Worm (Caenorhabditis elegans) whole organism, L4 larva: ENCODE data around the gene srw-73.
A peak's percentile ranks its signal among the peaks of the same experiment; 100 is the strongest.

ENCODE experiments used
- D1046.2 ChIP-seq: fragments of 200-800 bp; sonication (Bioruptor generic); IDR thresholded peaks from 2 replicates; pipeline ENCODE4 v1.3.6; 2022; ENCODE audit warnings: missing genetic modification characterization, missing compliant biosample characterization
- F10B5.3 ChIP-seq: sonication (generic microtip); optimal IDR thresholded peaks from 2 replicates; lab custom pipeline; 2016; ENCODE audit warnings: mild to moderate bottlenecking, missing genetic modification characterization, missing compliant biosample characterization
- T26A8.4 ChIP-seq: fragments of 200-800 bp; sonication (Bioruptor generic); IDR thresholded peaks from 2 replicates; pipeline ENCODE4 v1.3.6; 2022; ENCODE audit warnings: missing genetic modification characterization, missing compliant biosample characterization
- Y48G9A.11 ChIP-seq: fragments of 200-800 bp; sonication (Bioruptor generic); IDR thresholded peaks from 2 replicates; pipeline ENCODE4 v1.3.6; 2022; ENCODE audit warnings: missing genetic modification reagents, missing genetic modification characterization, missing compliant biosample characterization
- ZK546.5 ChIP-seq, 2 experiments: sonication (generic microtip); optimal IDR thresholded peaks; 2 replicates each; lab custom pipeline; 2017; ENCODE audit warnings: missing biosample characterization in 2 of 2, missing genetic modification characterization in 2 of 2
- arid-1 ChIP-seq: fragments of 200-800 bp; sonication (Bioruptor generic); conservative IDR thresholded peaks from 2 replicates; pipeline ENCODE4 v1.3.6; 2022; ENCODE audit warnings: missing genetic modification reagents, missing genetic modification characterization, missing compliant biosample characterization
- ceh-62 ChIP-seq: sonication (generic microtip); optimal IDR thresholded peaks from 2 replicates; lab custom pipeline; 2017; ENCODE audit warnings: missing biosample characterization, missing genetic modification characterization
- ceh-82 ChIP-seq: sonication (generic microtip); optimal IDR thresholded peaks from 2 replicates; lab custom pipeline; 2017; ENCODE audit warnings: missing biosample characterization, missing genetic modification characterization
- daf-16 ChIP-seq, 3 experiments: sonication (generic microtip); optimal IDR thresholded peaks; 2 replicates each; lab custom pipeline; 2016 to 2017; ENCODE audit warnings: missing genetic modification characterization in 3 of 3, missing genetic modification reagents in 3 of 3, mild to moderate bottlenecking in 2 of 3, missing compliant biosample characterization in 2 of 3, missing biosample characterization in 1 of 3, moderate library complexity in 1 of 3
- dmd-6 ChIP-seq: fragments of 200-800 bp; sonication (Bioruptor generic); IDR thresholded peaks from 2 replicates; pipeline ENCODE4 v1.3.6; 2022; ENCODE audit warnings: missing genetic modification reagents, missing genetic modification characterization, missing compliant biosample characterization
- duxl-1 ChIP-seq: sonication (generic microtip); optimal IDR thresholded peaks from 2 replicates; lab custom pipeline; 2016; ENCODE audit warnings: mild to moderate bottlenecking, missing genetic modification characterization, moderate library complexity, missing compliant biosample characterization; ENCODE audit not compliant: poor library complexity
- dve-1 ChIP-seq: sonication (generic microtip); optimal IDR thresholded peaks from 2 replicates; lab custom pipeline; 2017; ENCODE audit warnings: antibody characterized with exemption, mild to moderate bottlenecking, missing genetic modification characterization, missing compliant biosample characterization; ENCODE audit not compliant: insufficient read depth
- egl-27 ChIP-seq: sonication (generic microtip); optimal IDR thresholded peaks from 3 replicates; lab custom pipeline; 2017; ENCODE audit warnings: missing biosample characterization, missing genetic modification reagents, missing genetic modification characterization
- fkh-10 ChIP-seq: fragments of 150-350 bp; optimal IDR thresholded peaks from 2 replicates; lab custom pipeline; 2014; ENCODE audit warnings: missing biosample characterization, missing genetic modification reagents, missing genetic modification characterization
- fos-1 ChIP-seq: fragments of 150-350 bp; optimal IDR thresholded peaks from 2 replicates; lab custom pipeline; 2014; ENCODE audit warnings: missing biosample characterization, missing genetic modification characterization
- hif-1 ChIP-seq, 2 experiments: sonication (generic microtip); optimal IDR thresholded peaks; 2 replicates each; lab custom pipeline; 2016 to 2017; ENCODE audit warnings: missing compliant biosample characterization in 2 of 2, missing genetic modification characterization in 2 of 2, missing genetic modification reagents in 2 of 2, missing genotype in 2 of 2, mild to moderate bottlenecking in 1 of 2
- lim-7 ChIP-seq: fragments of 200-800 bp; sonication (Bioruptor generic); IDR thresholded peaks from 2 replicates; pipeline ENCODE4 v1.3.6; 2022; ENCODE audit warnings: missing genetic modification characterization, missing compliant biosample characterization
- mdl-1 ChIP-seq, 2 experiments: fragments of 150-350 bp in 1 of 2; sonication (generic microtip) in 1 of 2; optimal IDR thresholded peaks; 2 replicates each; lab custom pipeline; 2014 to 2017; ENCODE audit warnings: missing biosample characterization in 2 of 2, missing genetic modification characterization in 2 of 2
- mdt-29 ChIP-seq: fragments of 200-800 bp; sonication (Bioruptor generic); IDR thresholded peaks from 2 replicates; pipeline ENCODE4 v1.3.6; 2022; ENCODE audit warnings: missing genetic modification reagents, missing genetic modification characterization, missing compliant biosample characterization
- mxl-2 ChIP-seq: fragments of 200-800 bp; sonication (Bioruptor generic); conservative IDR thresholded peaks from 2 replicates; pipeline ENCODE4 v1.3.6; 2022; ENCODE audit warnings: missing genetic modification reagents, missing genetic modification characterization, missing compliant biosample characterization
- nhr-11 ChIP-seq: fragments of 150-350 bp; optimal IDR thresholded peaks from 2 replicates; lab custom pipeline; 2014; ENCODE audit warnings: missing biosample characterization, missing genetic modification characterization
- nhr-111 ChIP-seq: fragments of 200-800 bp; sonication (Bioruptor generic); optimal IDR thresholded peaks from 2 replicates; lab custom pipeline; 2018; ENCODE audit warnings: mild to moderate bottlenecking, missing genetic modification characterization, missing compliant biosample characterization
- nhr-25 ChIP-seq: sonication (generic microtip); optimal IDR thresholded peaks from 2 replicates; lab custom pipeline; 2017; ENCODE audit warnings: missing genetic modification characterization, mild to moderate bottlenecking, missing compliant biosample characterization, antibody characterized with exemption, moderate library complexity, borderline replicate concordance; ENCODE audit not compliant: insufficient read depth
- php-3 ChIP-seq: fragments of 200-800 bp; sonication (Bioruptor generic); IDR thresholded peaks from 2 replicates; pipeline ENCODE4 v1.3.6; 2022; ENCODE audit warnings: missing genetic modification reagents, missing genetic modification characterization, missing compliant biosample characterization
- pqm-1 ChIP-seq: sonication (generic microtip); optimal IDR thresholded peaks from 2 replicates; lab custom pipeline; 2017; ENCODE audit warnings: missing biosample characterization, missing genetic modification characterization
- snpc-4 ChIP-seq: fragments of 150-350 bp; optimal IDR thresholded peaks from 2 replicates; lab custom pipeline; 2014; ENCODE audit warnings: missing biosample characterization, missing genetic modification characterization
- spr-3 ChIP-seq: fragments of 200-800 bp; sonication (Bioruptor generic); optimal IDR thresholded peaks from 2 replicates; lab custom pipeline; 2018; ENCODE audit warnings: mild to moderate bottlenecking, missing genetic modification characterization, missing compliant biosample characterization
- tag-97 ChIP-seq: fragments of 200-800 bp; sonication (Bioruptor generic); IDR thresholded peaks from 2 replicates; pipeline ENCODE4 v1.3.6; 2022; ENCODE audit warnings: missing genetic modification characterization, missing compliant biosample characterization
- unc-130 ChIP-seq: sonication (generic microtip); optimal IDR thresholded peaks from 2 replicates; lab custom pipeline; 2016; ENCODE audit warnings: missing genetic modification reagents, missing genetic modification characterization, missing compliant biosample characterization
- unc-62 ChIP-seq, 3 experiments: fragments of 150-350 bp in 1 of 3; sonication (generic microtip); optimal IDR thresholded peaks in 2 of 3; peaks in 1 of 3; 1 replicate in 1 of 3; 2 replicates in 2 of 3; lab custom pipeline; 2014 to 2017; ENCODE audit warnings: missing biosample characterization in 3 of 3, missing genetic modification characterization in 3 of 3, missing genetic modification reagents in 3 of 3, missing genotype in 1 of 3
- vab-7 ChIP-seq: fragments of 200-800 bp; sonication (Bioruptor generic); IDR thresholded peaks from 2 replicates; pipeline ENCODE4 v1.3.6; 2022; ENCODE audit warnings: missing genetic modification reagents, missing genetic modification characterization, missing compliant biosample characterization
- zag-1 ChIP-seq: fragments of 150-350 bp; optimal IDR thresholded peaks from 2 replicates; lab custom pipeline; 2014; ENCODE audit warnings: missing biosample characterization, missing genetic modification characterization
- zip-11 ChIP-seq: fragments of 200-800 bp; sonication (Bioruptor generic); IDR thresholded peaks from 2 replicates; pipeline ENCODE4 v1.3.6; 2022; ENCODE audit warnings: missing genetic modification characterization, missing compliant biosample characterization
- ztf-11 ChIP-seq: fragments of 150-350 bp; optimal IDR thresholded peaks from 2 replicates; lab custom pipeline; 2014; ENCODE audit warnings: missing biosample characterization, missing genetic modification characterization

Gene srw-73

ce11 chrV:16621894-16622293 is 33.6 kb upstream of the srw-73 start:
- TF ChIP-seq mdl-1 (tag; optimal IDR thresholded peaks at IDR 0.05; lab: Kevin White, UChicago), result no peak
- TF ChIP-seq arid-1 (GFP tag; lab: Robert Waterston, UW), result peak; percentile 49; the same call in 1 of the 2 replicates
- TF ChIP-seq nhr-25 (tag; lab: Kevin White, UChicago), result no peak
- no peak for TF ChIP-seq php-3
- TF ChIP-seq lim-7, result peak; percentile 77
- 0 out of 2 replicates have a peak, but pooled peaks have one; percentile 53 for TF ChIP-seq D1046.2 (GFP tag; lab: Robert Waterston, UW)
- TF ChIP-seq dmd-6 (GFP tag; lab: Robert Waterston, UW), result peak; percentile 38
- peak; percentile 33 for TF ChIP-seq spr-3 (GFP tag; lab: Kevin White, UChicago)
- no peak for TF ChIP-seq zag-1
- TF ChIP-seq unc-130 (GFP tag; lab: Kevin White, UChicago), result no peak
- TF ChIP-seq nhr-111 (GFP tag; lab: Kevin White, UChicago), result peak; percentile 1
- no peak for TF ChIP-seq tag-97
- TF ChIP-seq T26A8.4 (GFP tag; lab: Robert Waterston, UW), result peak; percentile 27; the same call in 1 of the 2 replicates
- TF ChIP-seq mdt-29, result 0 out of 2 replicates have a peak, but pooled peaks have one; percentile 26
- TF ChIP-seq vab-7 (GFP tag; lab: Robert Waterston, UW), result peak; percentile 54; the same call in 1 of the 2 replicates
- no peak for TF ChIP-seq ztf-11 (tag; lab: Kevin White, UChicago)

- TF ChIP-seq daf-16 (GFP tag; optimal IDR thresholded peaks at IDR 0.05; lab: Kevin White, UChicago) (no peak), daf-16 (tag; optimal IDR thresholded peaks at IDR 0.05; lab: Kevin White, UChicago) (peak; percentile 92), unc-62 (GFP tag; optimal IDR thresholded peaks at IDR 0.05 in 1 of 2; lab: Kevin White, UChicago) (peak in 1 of 2 experiments; percentile 76), unc-62 (tag; optimal IDR thresholded peaks at IDR 0.05; lab: Kevin White, UChicago) (no peak), nhr-111 (GFP tag; lab: Kevin White, UChicago) (no peak), dve-1 (peak; percentile 42), nhr-25 (tag; lab: Kevin White, UChicago) (no peak), pqm-1 (tag; lab: Kevin White, UChicago) (peak; percentile 34), mxl-2 (GFP tag; lab: Robert Waterston, UW) (no peak), ceh-62 (no peak), fos-1 (tag; lab: Kevin White, UChicago) (no peak), mdt-29 (no peak), duxl-1 (tag; lab: Kevin White, UChicago) (no peak)
These were observed 32.5 kb upstream of the srw-73 start, which contains the start of gene Y70C5A.3 for ce11 chrV:16620874-16621273. Gene Y70C5A.3 (minus strand): TSS chrV:16620923.

DNA sequence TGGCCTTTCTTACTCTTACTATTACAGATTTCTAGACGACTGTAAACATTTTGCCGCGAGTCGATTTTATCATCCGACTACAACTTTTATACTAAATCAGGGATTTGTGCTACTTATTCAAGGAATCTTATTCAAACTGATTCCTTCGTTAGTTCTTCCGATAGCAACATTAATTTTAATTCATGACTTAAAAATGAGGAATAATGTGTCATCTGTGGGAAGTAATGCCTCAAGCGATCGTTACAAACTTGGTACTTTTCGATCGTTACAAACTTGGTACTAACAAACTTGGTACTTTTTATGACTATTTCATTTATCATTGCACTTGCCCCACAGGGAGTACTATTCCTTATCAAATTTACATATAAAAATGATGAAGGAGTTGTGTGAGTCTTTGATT is 29.1 kb upstream of the srw-73 start, which contains the start of gene Y70C5A.4:
Gene Y70C5A.4, plus strand, starts transcription at position 301 of the 400 bp plus-strand sequence.
- TF ChIP-seq zip-11 (GFP tag; lab: Robert Waterston, UW) (no peak), hif-1 (tag; optimal IDR thresholded peaks at IDR 0.05; lab: Kevin White, UChicago) (no peak), ceh-82 (no peak), snpc-4 (no peak), ZK546.5 (tag; optimal IDR thresholded peaks at IDR 0.05; lab: Kevin White, UChicago) (no peak), F10B5.3 (tag; lab: Kevin White, UChicago) (no peak), Y48G9A.11 (GFP tag; lab: Robert Waterston, UW) (no peak), nhr-11 (tag; lab: Kevin White, UChicago) (no peak), fkh-10 (no peak), egl-27 (tag; lab: Kevin White, UChicago) (no peak), mdt-29 (no peak)
